Fruit fly (Drosophila melanogaster) whole organism, embryonic: Measurements from ENCODE around the gene CG32639.
A peak's percentile ranks its signal among the peaks of the same experiment; 100 is the strongest.

Experiments used
- Aef1 ChIP-seq: fragments of 200-800 bp; sonication (Bioruptor generic); IDR thresholded peaks from 3 replicates; pipeline ENCODE4 v1.3.6; 2022; ENCODE audit warnings: missing biosample characterization, missing genetic modification characterization
- Bteb2 ChIP-seq: fragments of 200-800 bp; sonication (Bioruptor generic); optimal IDR thresholded peaks from 2 replicates; lab custom pipeline; 2016; ENCODE audit warnings: missing biosample characterization, missing genetic modification characterization
- CG11398 ChIP-seq: fragments of 200-800 bp; sonication (Bioruptor generic); optimal IDR thresholded peaks from 2 replicates; lab custom pipeline; 2016; ENCODE audit warnings: missing biosample characterization, missing genetic modification characterization
- CG12104 ChIP-seq: fragments of 200-800 bp; sonication (Bioruptor generic); optimal IDR thresholded peaks from 3 replicates; lab custom pipeline; 2016; ENCODE audit warnings: missing biosample characterization, missing genetic modification characterization
- CG12744 ChIP-seq: fragments of 200-800 bp; sonication (Bioruptor generic); optimal IDR thresholded peaks from 2 replicates; lab custom pipeline; 2016; ENCODE audit warnings: missing biosample characterization, missing genetic modification characterization
- CG13287 ChIP-seq: fragments of 200-800 bp; sonication (Bioruptor generic); IDR thresholded peaks from 2 replicates; pipeline ENCODE4 v1.3.6; 2022; ENCODE audit warnings: missing biosample characterization, missing genetic modification characterization; ENCODE audit not compliant: partially characterized antibody
- CG14667 ChIP-seq: fragments of 200-800 bp; sonication (Bioruptor generic); IDR thresholded peaks from 2 replicates; pipeline ENCODE4 v1.3.6; 2022; ENCODE audit warnings: missing biosample characterization, missing genetic modification characterization
- CG17361 ChIP-seq: fragments of 200-800 bp; sonication (Bioruptor generic); IDR thresholded peaks from 3 replicates; pipeline ENCODE4 v1.3.6; 2022; ENCODE audit warnings: missing biosample characterization, missing genetic modification characterization
- CG17385 ChIP-seq: fragments of 200-800 bp; sonication (Bioruptor generic); optimal IDR thresholded peaks from 3 replicates; lab custom pipeline; 2018; ENCODE audit warnings: missing biosample characterization, mild to moderate bottlenecking, missing genetic modification characterization
- CG17568 ChIP-seq: fragments of 200-800 bp; sonication (Bioruptor generic); optimal IDR thresholded peaks from 2 replicates; lab custom pipeline; 2018; ENCODE audit warnings: missing biosample characterization, mild to moderate bottlenecking, missing genetic modification characterization, moderate library complexity
- CG17802 ChIP-seq: fragments of 200-800 bp; sonication (Bioruptor generic); optimal IDR thresholded peaks from 2 replicates; lab custom pipeline; 2018; ENCODE audit warnings: missing biosample characterization, mild to moderate bottlenecking, missing genetic modification characterization, moderate library complexity
- CG18599 ChIP-seq: fragments of 200-800 bp; sonication (Bioruptor generic); optimal IDR thresholded peaks from 3 replicates; lab custom pipeline; 2017; ENCODE audit warnings: missing biosample characterization, missing genetic modification characterization, mild to moderate bottlenecking, moderate library complexity, missing genetic modification reagents
- CG30020 ChIP-seq: fragments of 200-800 bp; optimal IDR thresholded peaks from 2 replicates; lab custom pipeline; 2019; ENCODE audit warnings: missing biosample characterization, mild to moderate bottlenecking, missing genetic modification characterization, moderate library complexity
- CG3065 ChIP-seq: fragments of 200-800 bp; sonication (Bioruptor generic); optimal IDR thresholded peaks from 2 replicates; lab custom pipeline; 2016; ENCODE audit warnings: missing biosample characterization, missing genetic modification characterization
- CG31365 ChIP-seq: fragments of 200-800 bp; sonication (Bioruptor generic); optimal IDR thresholded peaks from 2 replicates; lab custom pipeline; 2018; ENCODE audit warnings: missing biosample characterization, mild to moderate bottlenecking, missing genetic modification characterization
- CG4360 ChIP-seq: fragments of 200-800 bp; sonication (Bioruptor generic); IDR thresholded peaks from 2 replicates; pipeline ENCODE4 v1.3.6; 2022; ENCODE audit warnings: missing biosample characterization, missing genetic modification characterization
- CG4404 ChIP-seq: fragments of 200-800 bp; sonication (Bioruptor generic); IDR thresholded peaks from 2 replicates; pipeline ENCODE4 v1.3.6; 2022; ENCODE audit warnings: missing biosample characterization, missing genetic modification characterization
- CG5180 ChIP-seq: fragments of 200-800 bp; sonication (Bioruptor generic); optimal IDR thresholded peaks from 3 replicates; lab custom pipeline; 2017; ENCODE audit warnings: missing biosample characterization, missing genetic modification characterization, mild to moderate bottlenecking, moderate library complexity, missing genetic modification reagents
- CG5953 ChIP-seq: fragments of 200-800 bp; sonication (Bioruptor generic); IDR thresholded peaks from 2 replicates; pipeline ENCODE4 v1.3.6; 2022; ENCODE audit warnings: missing biosample characterization, missing genetic modification characterization
- CG8290 ChIP-seq, 3 experiments: fragments of 200-800 bp; sonication (Bioruptor generic); optimal IDR thresholded peaks; 2 replicates each; lab custom pipeline; 2016 to 2019; ENCODE audit warnings: missing biosample characterization in 3 of 3, missing genetic modification characterization in 3 of 3, mild to moderate bottlenecking in 2 of 3, moderate library complexity in 1 of 3
- CG8359 ChIP-seq: fragments of 200-800 bp; sonication (Bioruptor generic); optimal IDR thresholded peaks from 2 replicates; lab custom pipeline; 2017; ENCODE audit warnings: missing biosample characterization, mild to moderate bottlenecking, missing genetic modification characterization, borderline replicate concordance
- CG9932 ChIP-seq: fragments of 200-800 bp; sonication (Bioruptor generic); IDR thresholded peaks from 2 replicates; pipeline ENCODE4 v1.3.6; 2022; ENCODE audit warnings: missing biosample characterization, missing genetic modification characterization
- Dip2 ChIP-seq: fragments of 200-800 bp; sonication (Bioruptor generic); IDR thresholded peaks from 2 replicates; pipeline ENCODE4 v1.3.6; 2022; ENCODE audit warnings: missing biosample characterization, missing genetic modification characterization
- Fer2 ChIP-seq: fragments of 200-800 bp; sonication (Bioruptor generic); optimal IDR thresholded peaks from 2 replicates; lab custom pipeline; 2018; ENCODE audit warnings: missing biosample characterization, mild to moderate bottlenecking, missing genetic modification characterization, moderate library complexity
- GATAe ChIP-seq: fragments of 200-800 bp; sonication (Bioruptor generic); conservative IDR thresholded peaks from 2 replicates; pipeline ENCODE4 v1.3.6; 2022; ENCODE audit warnings: missing biosample characterization, missing genetic modification characterization
- Gsc ChIP-seq: fragments of 200-800 bp; sonication (Bioruptor generic); IDR thresholded peaks from 2 replicates; pipeline ENCODE4 v1.3.6; 2022; ENCODE audit warnings: missing biosample characterization, missing genetic modification characterization
- HmgZ ChIP-seq: fragments of 200-800 bp; sonication (Bioruptor generic); optimal IDR thresholded peaks from 2 replicates; lab custom pipeline; 2018; ENCODE audit warnings: missing biosample characterization, mild to moderate bottlenecking, missing genetic modification characterization
- MESR4 ChIP-seq: fragments of 200-800 bp; sonication (Bioruptor generic); optimal IDR thresholded peaks from 2 replicates; lab custom pipeline; 2018; ENCODE audit warnings: missing biosample characterization, mild to moderate bottlenecking, missing genetic modification characterization, moderate library complexity
- abd-A ChIP-seq: fragments of 200-800 bp; sonication (Bioruptor generic); optimal IDR thresholded peaks from 3 replicates; lab custom pipeline; 2019; ENCODE audit warnings: missing biosample characterization, mild to moderate bottlenecking, missing genetic modification characterization, moderate library complexity
- bowl ChIP-seq: fragments of 200-800 bp; sonication (Bioruptor generic); IDR thresholded peaks from 2 replicates; pipeline ENCODE4 v1.3.6; 2022; ENCODE audit warnings: missing biosample characterization, missing genetic modification characterization
- chinmo ChIP-seq: fragments of 200-800 bp; sonication (Bioruptor generic); IDR thresholded peaks from 4 replicates; pipeline ENCODE4 v1.3.6; 2022; ENCODE audit warnings: missing biosample characterization, missing genetic modification characterization; ENCODE audit not compliant: partially characterized antibody
- chn ChIP-seq: fragments of 200-800 bp; sonication (Bioruptor generic); optimal IDR thresholded peaks from 2 replicates; lab custom pipeline; 2016; ENCODE audit warnings: missing biosample characterization, missing genetic modification characterization
- crol ChIP-seq: fragments of 200-800 bp; sonication (Bioruptor generic); IDR thresholded peaks from 2 replicates; pipeline ENCODE4 v1.3.6; 2022; ENCODE audit warnings: missing biosample characterization, missing genetic modification characterization
- ems ChIP-seq: fragments of 200-800 bp; sonication (Bioruptor generic); optimal IDR thresholded peaks from 3 replicates; lab custom pipeline; 2016; ENCODE audit warnings: missing biosample characterization, missing genetic modification characterization
- fd96Cb ChIP-seq: fragments of 200-800 bp; sonication (Bioruptor generic); optimal IDR thresholded peaks from 2 replicates; lab custom pipeline; 2018; ENCODE audit warnings: missing biosample characterization, mild to moderate bottlenecking, missing genetic modification characterization, moderate library complexity
- gem ChIP-seq: fragments of 200-800 bp; sonication (Bioruptor generic); optimal IDR thresholded peaks from 2 replicates; lab custom pipeline; 2019; ENCODE audit warnings: missing biosample characterization, mild to moderate bottlenecking, missing genetic modification characterization, moderate library complexity
- hth ChIP-seq: fragments of >200 bp; optimal IDR thresholded peaks from 2 replicates; lab custom pipeline; 2017; ENCODE audit warnings: inconsistent platforms
- lbe ChIP-seq: fragments of 200-800 bp; sonication (Bioruptor generic); optimal IDR thresholded peaks from 2 replicates; lab custom pipeline; 2016; ENCODE audit warnings: missing biosample characterization, mild to moderate bottlenecking, missing genetic modification characterization
- mld ChIP-seq: fragments of 200-800 bp; sonication (Bioruptor generic); IDR thresholded peaks from 3 replicates; pipeline ENCODE4 v1.3.6; 2022; ENCODE audit warnings: missing biosample characterization, missing genetic modification characterization; ENCODE audit not compliant: partially characterized antibody
- nerfin-1 ChIP-seq: fragments of 200-800 bp; sonication (Bioruptor generic); optimal IDR thresholded peaks from 3 replicates; lab custom pipeline; 2019; ENCODE audit warnings: missing biosample characterization, mild to moderate bottlenecking, missing genetic modification characterization, moderate library complexity
- otp ChIP-seq: fragments of 200-800 bp; sonication (Bioruptor generic); IDR thresholded peaks from 3 replicates; pipeline ENCODE4, ENCODE4 v1.3.6; 2022; ENCODE audit warnings: missing biosample characterization, missing genetic modification characterization
- ranshi ChIP-seq: fragments of 200-800 bp; sonication (Bioruptor generic); IDR thresholded peaks from 2 replicates; pipeline ENCODE4 v1.3.6; 2022; ENCODE audit warnings: missing biosample characterization, missing genetic modification characterization
- sd ChIP-seq: fragments of 200-800 bp; sonication (Bioruptor generic); optimal IDR thresholded peaks from 3 replicates; lab custom pipeline; 2018; ENCODE audit warnings: missing biosample characterization, mild to moderate bottlenecking, missing genetic modification characterization, moderate library complexity
- so ChIP-seq: fragments of 200-800 bp; sonication (Bioruptor generic); IDR thresholded peaks from 3 replicates; pipeline ENCODE4 v1.3.6; 2022; ENCODE audit warnings: missing biosample characterization, missing genetic modification characterization
- tna ChIP-seq: fragments of 200-800 bp; sonication (Bioruptor generic); IDR thresholded peaks from 2 replicates; pipeline ENCODE4 v1.3.6; 2022; ENCODE audit warnings: missing biosample characterization, missing genetic modification characterization; ENCODE audit not compliant: partially characterized antibody
- wek ChIP-seq: fragments of 200-800 bp; sonication (Bioruptor generic); optimal IDR thresholded peaks from 3 replicates; lab custom pipeline; 2018; ENCODE audit warnings: missing biosample characterization, mild to moderate bottlenecking, missing genetic modification characterization, moderate library complexity
- wor ChIP-seq: fragments of 200-800 bp; sonication (Bioruptor generic); IDR thresholded peaks from 2 replicates; pipeline ENCODE4 v1.3.6; 2022; ENCODE audit warnings: missing biosample characterization, missing genetic modification characterization

The CG32639 gene

DNA sequence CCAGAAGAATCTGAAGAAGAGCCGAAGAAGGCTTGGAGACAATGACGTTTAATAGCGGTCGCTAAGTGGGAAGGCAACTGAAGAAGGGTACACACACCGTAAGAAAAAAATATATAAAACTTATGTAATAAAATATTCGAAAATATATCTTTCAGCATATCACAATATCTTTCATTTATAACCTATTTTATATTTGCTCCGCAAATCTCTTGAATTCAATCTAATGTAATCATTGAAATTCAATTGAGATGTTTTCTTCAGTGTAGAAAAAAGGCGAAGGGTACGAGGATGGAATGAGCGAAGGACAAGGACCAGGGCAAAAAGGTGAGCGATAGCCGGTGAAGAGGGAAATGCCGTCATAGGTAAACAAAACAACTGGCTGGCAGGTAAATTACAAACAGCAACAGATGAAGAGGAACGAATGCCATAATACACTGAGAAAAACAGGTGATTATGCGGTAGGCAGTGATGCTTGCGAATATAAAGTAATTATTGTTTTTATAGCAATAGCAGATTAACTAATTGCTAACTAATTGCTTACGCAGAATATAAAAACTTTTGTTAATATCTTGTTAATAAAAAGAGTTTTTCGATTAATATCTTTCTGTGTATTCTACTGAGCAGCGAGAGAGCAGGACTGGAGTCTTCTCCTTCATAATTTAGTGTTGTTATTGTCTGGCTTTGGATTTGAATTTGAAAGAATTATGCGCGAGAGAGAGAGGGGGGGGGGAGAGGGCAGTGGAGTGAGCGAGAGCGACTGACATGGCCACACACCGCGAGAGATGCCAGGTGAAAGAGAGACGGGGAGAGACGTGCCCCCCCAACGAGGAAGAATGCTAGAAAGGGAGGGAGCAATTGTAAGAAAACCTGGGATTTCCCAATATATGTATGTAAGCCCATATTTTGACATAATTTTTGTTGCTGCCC lies 2.3 kb downstream of the CG32639 start (continued):
- TF ChIP-seq CG4360 (peak; percentile 39; the same call in 1 of the 2 replicates), hth (lab: Kevin White, UChicago) (no peak), Gsc (GFP tag; lab: Robert Waterston, UW) (peak; percentile 61), gem (tag; lab: Kevin White, UChicago) (peak; percentile 89), MESR4 (GFP tag; lab: Kevin White, UChicago) (no peak), fd96Cb (peak; percentile 76), otp (peak; percentile 91), CG12744 (peak; percentile 70), CG3065 (GFP tag; lab: Kevin White, UChicago) (no peak), so (GFP tag; lab: Robert Waterston, UW) (peak; percentile 78; the same call in 2 of the 3 replicates), CG9932 (GFP tag; lab: Robert Waterston, UW) (peak; percentile 61), Aef1 (GFP tag; lab: Robert Waterston, UW) (peak; percentile 62; the same call in 2 of the 3 replicates), CG5180 (GFP tag; lab: Kevin White, UChicago) (peak; percentile 64), CG8359 (GFP tag; lab: Kevin White, UChicago) (peak; percentile 82), ranshi (GFP tag; lab: Robert Waterston, UW) (peak; percentile 78), CG17568 (GFP tag; lab: Kevin White, UChicago) (peak; percentile 48), CG17385 (GFP tag; lab: Kevin White, UChicago) (peak; percentile 69), tna (no peak), abd-A (tag; lab: Kevin White, UChicago) (peak; percentile 17), nerfin-1 (tag; lab: Kevin White, UChicago) (peak; percentile 86), Fer2 (tag; lab: Kevin White, UChicago) (peak; percentile 31), CG8290 (GFP tag; optimal IDR thresholded peaks at IDR 0.05; lab: Kevin White, UChicago) (peak; percentile 76), CG8290 (tag; optimal IDR thresholded peaks at IDR 0.05; lab: Kevin White, UChicago) (peak; percentile 14 to 34), CG4404 (GFP tag; lab: Robert Waterston, UW) (peak; percentile 94), CG30020 (tag; lab: Kevin White, UChicago) (peak; percentile 68), CG11398 (GFP tag; lab: Kevin White, UChicago) (peak; percentile 62), wek (GFP tag; lab: Kevin White, UChicago) (peak; percentile 18), lbe (GFP tag; lab: Kevin White, UChicago) (peak; percentile 48), CG13287 (GFP tag; lab: Robert Waterston, UW) (no peak), Bteb2 (GFP tag; lab: Kevin White, UChicago) (peak; percentile 74), CG18599 (peak; percentile 73), HmgZ (peak; percentile 33), sd (tag; lab: Kevin White, UChicago) (peak; percentile 10), GATAe (GFP tag; lab: Robert Waterston, UW) (no peak), chn (peak; percentile 82), bowl (GFP tag; lab: Robert Waterston, UW) (peak; percentile 46; the same call in 1 of the 2 replicates), mld (no peak), CG17361 (GFP tag; lab: Robert Waterston, UW) (peak; percentile 89), CG31365 (tag; lab: Kevin White, UChicago) (no peak), CG17802 (tag; lab: Kevin White, UChicago) (peak; percentile 52), ems (GFP tag; lab: Kevin White, UChicago) (peak; percentile 68), CG14667 (GFP tag; lab: Robert Waterston, UW) (peak; percentile 67), Dip2 (no peak), crol (GFP tag; lab: Robert Waterston, UW) (peak; percentile 94), CG5953 (GFP tag; lab: Robert Waterston, UW) (peak; percentile 39; the same call in 1 of the 2 replicates), CG12104 (GFP tag; lab: Kevin White, UChicago) (peak; percentile 66), wor (GFP tag; lab: Robert Waterston, UW) (peak; percentile 47), chinmo (GFP tag; lab: Robert Waterston, UW) (no peak)
